Fruit fly (Drosophila melanogaster) whole organism, prepupa: ENCODE measurements around the gene CG14089.

ENCODE experiments used
- Blimp-1 ChIP-seq: fragments of 200-800 bp; sonication (Bioruptor generic); optimal IDR thresholded peaks from 3 replicates; lab custom pipeline; 2017; ENCODE audit warnings: missing biosample characterization, missing genetic modification characterization, mild to moderate bottlenecking, moderate library complexity, missing genetic modification reagents
- CG10669 ChIP-seq: fragments of 200-800 bp; sonication (Bioruptor generic); optimal IDR thresholded peaks from 3 replicates; lab custom pipeline; 2018; ENCODE audit warnings: missing biosample characterization, mild to moderate bottlenecking, missing genetic modification characterization, moderate library complexity
- CG3032 ChIP-seq: fragments of 200-800 bp; optimal IDR thresholded peaks from 2 replicates; lab custom pipeline; 2019; ENCODE audit warnings: missing biosample characterization, mild to moderate bottlenecking, missing genetic modification characterization, moderate library complexity
- CG9139 ChIP-seq: fragments of 200-800 bp; sonication (Bioruptor generic); optimal IDR thresholded peaks from 3 replicates; lab custom pipeline; 2017; ENCODE audit warnings: missing biosample characterization, mild to moderate bottlenecking, missing genetic modification characterization
- Eip75B ChIP-seq: fragments of 200-800 bp; sonication (Bioruptor generic); optimal IDR thresholded peaks from 3 replicates; lab custom pipeline; 2016; ENCODE audit warnings: missing biosample characterization, missing genetic modification characterization
- OdsH ChIP-seq: fragments of 200-800 bp; sonication (Bioruptor generic); optimal IDR thresholded peaks from 3 replicates; lab custom pipeline; 2016; ENCODE audit warnings: missing biosample characterization, missing genetic modification characterization
- acj6 ChIP-seq: fragments of 200-800 bp; sonication (Bioruptor generic); optimal IDR thresholded peaks from 3 replicates; lab custom pipeline; 2016; ENCODE audit warnings: missing biosample characterization, missing genetic modification characterization
- dac ChIP-seq: fragments of 200-800 bp; sonication (Bioruptor generic); optimal IDR thresholded peaks from 2 replicates; lab custom pipeline; 2017; ENCODE audit warnings: missing biosample characterization, mild to moderate bottlenecking, missing genetic modification characterization
- fd59A ChIP-seq: fragments of 200-800 bp; sonication (Bioruptor generic); optimal IDR thresholded peaks from 2 replicates; lab custom pipeline; 2017; ENCODE audit warnings: missing biosample characterization, mild to moderate bottlenecking, missing genetic modification characterization, missing genetic modification reagents
- fkh ChIP-seq: fragments of 200-800 bp; sonication (Bioruptor generic); optimal IDR thresholded peaks from 3 replicates; lab custom pipeline; 2017; ENCODE audit warnings: missing biosample characterization, mild to moderate bottlenecking, missing genetic modification characterization, moderate library complexity
- net ChIP-seq: fragments of 200-800 bp; sonication (Bioruptor generic); optimal IDR thresholded peaks from 3 replicates; lab custom pipeline; 2016; ENCODE audit warnings: missing biosample characterization, missing genetic modification characterization
- pdm3 ChIP-seq: fragments of 200-800 bp; sonication (Bioruptor generic); optimal IDR thresholded peaks from 3 replicates; lab custom pipeline; 2016; ENCODE audit warnings: missing biosample characterization, missing genetic modification characterization
- svp ChIP-seq: fragments of 200-800 bp; sonication (Bioruptor generic); peaks from one replicate; lab custom pipeline; 2016; ENCODE audit warnings: missing biosample characterization, missing genetic modification characterization
- topi ChIP-seq: fragments of 200-800 bp; sonication (Bioruptor generic); optimal IDR thresholded peaks from 3 replicates; lab custom pipeline; 2016; ENCODE audit warnings: missing biosample characterization, missing genetic modification characterization

DNA sequence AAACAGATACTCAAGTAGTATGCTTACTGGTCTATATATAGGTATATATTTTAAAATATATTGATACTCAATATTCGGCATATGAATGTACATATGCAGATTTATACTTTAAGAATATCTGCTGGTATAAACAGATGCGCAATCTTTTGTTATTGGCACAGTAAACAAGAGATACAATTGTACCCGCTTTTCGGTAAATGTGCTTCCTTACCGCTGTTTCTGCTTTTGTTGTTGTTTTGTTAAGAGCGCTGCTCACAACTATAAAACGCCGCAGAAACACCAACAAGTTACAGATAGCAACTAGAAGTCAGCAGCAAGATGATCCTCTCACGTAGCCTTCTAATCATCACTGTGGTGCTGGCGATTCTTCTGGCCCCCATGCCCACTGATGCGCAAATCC, 14.8 kb downstream of the CG14089 start, which contains the start of gene CG45081:
- TF ChIP-seq fkh (GFP tag; lab: Kevin White, UChicago) (no peak), CG10669 (GFP tag; lab: Kevin White, UChicago) (no peak), svp (GFP tag; lab: Kevin White, UChicago) (no peak), pdm3 (GFP tag; lab: Kevin White, UChicago) (no peak), topi (GFP tag; lab: Kevin White, UChicago) (no peak), acj6 (GFP tag; lab: Kevin White, UChicago) (no peak), fd59A (no peak), CG9139 (GFP tag; lab: Kevin White, UChicago) (no peak), net (GFP tag; lab: Kevin White, UChicago) (no peak), OdsH (GFP tag; lab: Kevin White, UChicago) (no peak), Eip75B (GFP tag; lab: Kevin White, UChicago) (no peak), dac (GFP tag; lab: Kevin White, UChicago) (no peak), CG3032 (tag; lab: Kevin White, UChicago) (no peak), Blimp-1 (GFP tag; lab: Kevin White, UChicago) (no peak)
